Fruit fly (Drosophila melanogaster) whole organism, prepupa: ENCODE data around the gene CG14153.
A peak's percentile ranks its signal among the peaks of the same experiment; 100 is the strongest.

Source experiments
- Blimp-1 ChIP-seq: fragments of 200-800 bp; sonication (Bioruptor generic); optimal IDR thresholded peaks from 3 replicates; lab custom pipeline; 2017; ENCODE audit warnings: missing biosample characterization, missing genetic modification characterization, mild to moderate bottlenecking, moderate library complexity, missing genetic modification reagents
- CG10631 ChIP-seq: fragments of 200-800 bp; sonication (Bioruptor generic); optimal IDR thresholded peaks from 2 replicates; lab custom pipeline; 2016; ENCODE audit warnings: missing biosample characterization, missing genetic modification characterization
- CG11294 ChIP-seq: fragments of 200-800 bp; sonication (Bioruptor generic); IDR thresholded peaks from 2 replicates; pipeline ENCODE4 v1.3.6; 2022; ENCODE audit warnings: missing biosample characterization, missing genetic modification characterization
- CG11762 ChIP-seq: fragments of 200-800 bp; sonication (Bioruptor generic); optimal IDR thresholded peaks from 3 replicates; lab custom pipeline; 2016; ENCODE audit warnings: missing biosample characterization, missing genetic modification characterization; ENCODE audit not compliant: insufficient read depth
- CG11902 ChIP-seq: fragments of 200-800 bp; sonication (Bioruptor generic); optimal IDR thresholded peaks from 3 replicates; lab custom pipeline; 2016; ENCODE audit warnings: missing biosample characterization, missing genetic modification characterization
- CG15336 ChIP-seq: fragments of 200-800 bp; sonication (Bioruptor generic); IDR thresholded peaks from 2 replicates; pipeline ENCODE4 v1.3.6; 2022; ENCODE audit warnings: missing biosample characterization, missing genetic modification characterization
- CG1621 ChIP-seq: fragments of 200-800 bp; sonication (Bioruptor generic); optimal IDR thresholded peaks from 3 replicates; lab custom pipeline; 2018; ENCODE audit warnings: missing biosample characterization, mild to moderate bottlenecking, missing genetic modification characterization
- CG16779 ChIP-seq: fragments of 200-800 bp; sonication (Bioruptor generic); optimal IDR thresholded peaks from 3 replicates; lab custom pipeline; 2017; ENCODE audit warnings: missing biosample characterization, mild to moderate bottlenecking, missing genetic modification characterization
- CG3032 ChIP-seq: fragments of 200-800 bp; optimal IDR thresholded peaks from 2 replicates; lab custom pipeline; 2019; ENCODE audit warnings: missing biosample characterization, mild to moderate bottlenecking, missing genetic modification characterization, moderate library complexity
- CG31627 ChIP-seq: fragments of 200-800 bp; sonication (Bioruptor generic); optimal IDR thresholded peaks from 3 replicates; lab custom pipeline; 2016; ENCODE audit warnings: missing biosample characterization, missing genetic modification characterization
- CG34406 ChIP-seq: fragments of 200-800 bp; sonication (Bioruptor generic); optimal IDR thresholded peaks from 3 replicates; lab custom pipeline; 2016; ENCODE audit warnings: missing biosample characterization, missing genetic modification characterization
- CG3919 ChIP-seq: fragments of 200-800 bp; sonication (Bioruptor generic); optimal IDR thresholded peaks from 3 replicates; lab custom pipeline; 2016; ENCODE audit warnings: missing biosample characterization, missing genetic modification characterization
- CG4318 ChIP-seq: fragments of 200-800 bp; sonication (Bioruptor generic); optimal IDR thresholded peaks from 3 replicates; lab custom pipeline; 2017; ENCODE audit warnings: missing biosample characterization, mild to moderate bottlenecking, missing genetic modification characterization
- CG6163 ChIP-seq: fragments of 200-800 bp; sonication (Bioruptor generic); IDR thresholded peaks from 3 replicates; pipeline ENCODE4 v1.3.6; 2022; ENCODE audit warnings: missing biosample characterization, missing genetic modification characterization
- CG6276 ChIP-seq: fragments of 200-800 bp; sonication (Bioruptor generic); optimal IDR thresholded peaks from 2 replicates; lab custom pipeline; 2017; ENCODE audit warnings: missing biosample characterization, mild to moderate bottlenecking, missing genetic modification characterization
- CG6792 ChIP-seq: fragments of 200-800 bp; sonication (Bioruptor generic); optimal IDR thresholded peaks from 3 replicates; lab custom pipeline; 2016; ENCODE audit warnings: missing biosample characterization, missing genetic modification characterization
- CG6808 ChIP-seq: fragments of 200-800 bp; sonication (Bioruptor generic); optimal IDR thresholded peaks from 3 replicates; lab custom pipeline; 2017; ENCODE audit warnings: missing biosample characterization, missing genetic modification characterization, mild to moderate bottlenecking, moderate library complexity, missing genetic modification reagents
- CG6854 ChIP-seq: fragments of 200-800 bp; sonication (Bioruptor generic); optimal IDR thresholded peaks from 2 replicates; lab custom pipeline; 2017; ENCODE audit warnings: missing biosample characterization, mild to moderate bottlenecking, missing genetic modification characterization
- CG7368 ChIP-seq: fragments of 200-800 bp; sonication (Bioruptor generic); optimal IDR thresholded peaks from 3 replicates; lab custom pipeline; 2016; ENCODE audit warnings: missing biosample characterization, missing genetic modification characterization
- CG8119 ChIP-seq: fragments of 200-800 bp; sonication (Bioruptor generic); IDR thresholded peaks from 3 replicates; pipeline ENCODE4 v1.3.6; 2022; ENCODE audit warnings: missing biosample characterization, missing genetic modification characterization
- CG8319 ChIP-seq: fragments of 200-800 bp; sonication (Bioruptor generic); optimal IDR thresholded peaks from 3 replicates; lab custom pipeline; 2016; ENCODE audit warnings: missing biosample characterization, missing genetic modification characterization
- CG9139 ChIP-seq: fragments of 200-800 bp; sonication (Bioruptor generic); optimal IDR thresholded peaks from 3 replicates; lab custom pipeline; 2017; ENCODE audit warnings: missing biosample characterization, mild to moderate bottlenecking, missing genetic modification characterization
- Eip93F ChIP-seq: fragments of 200-800 bp; sonication (Bioruptor generic); optimal IDR thresholded peaks from 2 replicates; lab custom pipeline; 2016; ENCODE audit warnings: missing biosample characterization, mild to moderate bottlenecking, missing genetic modification characterization
- Ets21C ChIP-seq: fragments of 200-800 bp; sonication (Bioruptor generic); optimal IDR thresholded peaks from 3 replicates; lab custom pipeline; 2016; ENCODE audit warnings: missing biosample characterization, missing genetic modification characterization
- Ets96B ChIP-seq: fragments of 200-800 bp; optimal IDR thresholded peaks from 2 replicates; lab custom pipeline; 2019; ENCODE audit warnings: missing biosample characterization, mild to moderate bottlenecking, missing genetic modification characterization, moderate library complexity
- Hr39 ChIP-seq: fragments of 200-800 bp; sonication (Bioruptor generic); optimal IDR thresholded peaks from 2 replicates; lab custom pipeline; 2016; ENCODE audit warnings: missing biosample characterization, missing genetic modification characterization
- Hr4 ChIP-seq: fragments of 200-800 bp; sonication (Bioruptor generic); optimal IDR thresholded peaks from 3 replicates; lab custom pipeline; 2016; ENCODE audit warnings: missing biosample characterization, missing genetic modification characterization
- Lpt ChIP-seq: fragments of 200-800 bp; sonication (Bioruptor generic); optimal IDR thresholded peaks from 3 replicates; lab custom pipeline; 2016; ENCODE audit warnings: missing biosample characterization, missing genetic modification characterization
- Met ChIP-seq: fragments of 200-800 bp; sonication (Bioruptor generic); optimal IDR thresholded peaks from 3 replicates; lab custom pipeline; 2016; ENCODE audit warnings: missing biosample characterization, missing genetic modification characterization
- Smox ChIP-seq: fragments of 200-800 bp; sonication (Bioruptor generic); optimal IDR thresholded peaks from 3 replicates; lab custom pipeline; 2016; ENCODE audit warnings: missing biosample characterization, missing genetic modification characterization
- Sox15 ChIP-seq: fragments of 200-800 bp; sonication (Bioruptor generic); optimal IDR thresholded peaks from 3 replicates; lab custom pipeline; 2016; ENCODE audit warnings: missing biosample characterization, missing genetic modification characterization
- acj6 ChIP-seq: fragments of 200-800 bp; sonication (Bioruptor generic); optimal IDR thresholded peaks from 3 replicates; lab custom pipeline; 2016; ENCODE audit warnings: missing biosample characterization, missing genetic modification characterization
- dac ChIP-seq: fragments of 200-800 bp; sonication (Bioruptor generic); optimal IDR thresholded peaks from 2 replicates; lab custom pipeline; 2017; ENCODE audit warnings: missing biosample characterization, mild to moderate bottlenecking, missing genetic modification characterization
- dsx ChIP-seq: fragments of 200-800 bp; optimal IDR thresholded peaks from 3 replicates; lab custom pipeline; 2019; ENCODE audit warnings: missing biosample characterization, mild to moderate bottlenecking, missing genetic modification characterization, moderate library complexity; ENCODE audit not compliant: poor library complexity, severe bottlenecking
- eg ChIP-seq: fragments of 200-800 bp; sonication (Bioruptor generic); IDR thresholded peaks from 3 replicates; pipeline ENCODE4 v1.3.6; 2022; ENCODE audit warnings: missing biosample characterization, missing genetic modification characterization
- esn ChIP-seq: fragments of 200-800 bp; sonication (Bioruptor generic); optimal IDR thresholded peaks from 2 replicates; lab custom pipeline; 2016; ENCODE audit warnings: missing biosample characterization, mild to moderate bottlenecking, missing genetic modification characterization, moderate library complexity
- fd85E ChIP-seq: fragments of 200-800 bp; sonication (Bioruptor generic); optimal IDR thresholded peaks from 3 replicates; lab custom pipeline; 2016; ENCODE audit warnings: missing biosample characterization, missing genetic modification characterization
- fkh ChIP-seq: fragments of 200-800 bp; sonication (Bioruptor generic); optimal IDR thresholded peaks from 3 replicates; lab custom pipeline; 2017; ENCODE audit warnings: missing biosample characterization, mild to moderate bottlenecking, missing genetic modification characterization, moderate library complexity
- pdm3 ChIP-seq: fragments of 200-800 bp; sonication (Bioruptor generic); optimal IDR thresholded peaks from 3 replicates; lab custom pipeline; 2016; ENCODE audit warnings: missing biosample characterization, missing genetic modification characterization
- salr ChIP-seq, 2 experiments: fragments of 200-800 bp; sonication (Bioruptor generic); optimal IDR thresholded peaks; 3 replicates each; lab custom pipeline; 2016 to 2018; ENCODE audit warnings: missing biosample characterization in 2 of 2, missing genetic modification characterization in 2 of 2, mild to moderate bottlenecking in 1 of 2
- spab ChIP-seq: fragments of 200-800 bp; sonication (Bioruptor generic); optimal IDR thresholded peaks from 2 replicates; lab custom pipeline; 2017; ENCODE audit warnings: missing biosample characterization, mild to moderate bottlenecking, missing genetic modification characterization, missing genetic modification reagents
- ss ChIP-seq, 2 experiments: fragments of 200-800 bp; sonication (Bioruptor generic); optimal IDR thresholded peaks; 2 replicates in 1 of 2; 3 replicates in 1 of 2; lab custom pipeline; 2017 to 2018; ENCODE audit warnings: mild to moderate bottlenecking in 2 of 2, missing biosample characterization in 2 of 2, missing genetic modification characterization in 2 of 2, moderate library complexity in 1 of 2
- svp ChIP-seq: fragments of 200-800 bp; sonication (Bioruptor generic); peaks from one replicate; lab custom pipeline; 2016; ENCODE audit warnings: missing biosample characterization, missing genetic modification characterization
- topi ChIP-seq: fragments of 200-800 bp; sonication (Bioruptor generic); optimal IDR thresholded peaks from 3 replicates; lab custom pipeline; 2016; ENCODE audit warnings: missing biosample characterization, missing genetic modification characterization

The CG14153 gene

dm6 chr3L:10674145-10674547, 30.8 kb downstream of the CG14153 start:
- TF ChIP-seq CG6854 = peak; percentile 21
- peak; percentile 33 to 39 for TF ChIP-seq ss (GFP tag; optimal IDR thresholded peaks at IDR 0.05; lab: Kevin White, UChicago)
- TF ChIP-seq CG6163 (GFP tag; lab: Robert Waterston, UW) = peak; percentile 40; the same call in 1 of the 3 replicates
- TF ChIP-seq CG15336 (GFP tag; lab: Robert Waterston, UW) = no peak
- no peak for TF ChIP-seq Eip93F (GFP tag; lab: Kevin White, UChicago)
- no peak for TF ChIP-seq esn (GFP tag; lab: Kevin White, UChicago)
- TF ChIP-seq fkh (GFP tag; lab: Kevin White, UChicago) = peak; percentile 20
- peak; percentile 64 for TF ChIP-seq svp (GFP tag; lab: Kevin White, UChicago)
- TF ChIP-seq Lpt (GFP tag; lab: Kevin White, UChicago) = no peak
- no peak for TF ChIP-seq eg (GFP tag; lab: Robert Waterston, UW)
- no peak for TF ChIP-seq CG10631 (GFP tag; lab: Kevin White, UChicago)
- peak; percentile 5 for TF ChIP-seq Met
- TF ChIP-seq CG8319 = no peak
- TF ChIP-seq CG34406 (GFP tag; lab: Kevin White, UChicago) = no peak
- TF ChIP-seq dsx (GFP tag; lab: Kevin White, UChicago) = peak; percentile 3
- TF ChIP-seq Hr39 = no peak
- no peak for TF ChIP-seq CG3919
- TF ChIP-seq spab = no peak

DNA sequence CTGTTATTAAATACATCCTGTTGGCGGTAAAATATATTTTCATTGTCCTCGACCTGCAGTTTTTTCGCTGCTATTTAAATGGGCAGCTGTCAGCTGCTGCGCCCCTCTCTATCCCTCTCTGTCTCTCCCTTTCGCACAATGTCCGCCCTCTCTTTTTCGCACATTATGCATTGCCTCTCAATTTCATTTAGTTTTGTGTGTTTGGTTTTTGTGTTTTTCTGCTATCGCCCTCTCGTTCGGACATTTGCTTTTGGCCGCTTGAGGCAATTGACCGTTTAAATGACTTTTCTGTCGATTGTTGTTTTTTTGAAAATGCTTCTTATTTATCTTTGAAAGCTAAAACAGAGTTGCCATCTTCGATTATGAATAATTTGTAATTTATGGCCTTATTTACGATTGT, 31.6 kb downstream of the CG14153 start:
- TF ChIP-seq CG7368 (no peak), ss (GFP tag; optimal IDR thresholded peaks at IDR 0.05; lab: Kevin White, UChicago) (no peak)

- peak; percentile 9 for TF ChIP-seq CG10631 (GFP tag; lab: Kevin White, UChicago)
- peak; percentile 33 for TF ChIP-seq Hr4
- no peak for TF ChIP-seq Sox15
- no peak for TF ChIP-seq CG31627 (GFP tag; lab: Kevin White, UChicago)
- peak; percentile 67 for TF ChIP-seq CG3032
- peak; percentile 87 for TF ChIP-seq CG6276 (GFP tag; lab: Kevin White, UChicago)
- TF ChIP-seq pdm3 = peak; percentile 19
- peak; percentile 76 for TF ChIP-seq CG16779
- TF ChIP-seq CG6808 = peak; percentile 86
- no peak for TF ChIP-seq Ets21C (GFP tag; lab: Kevin White, UChicago)
- peak; percentile 90 for TF ChIP-seq eg (GFP tag; lab: Robert Waterston, UW)
- no peak; the same call in 1 of the 2 replicates for TF ChIP-seq CG11294 (GFP tag; lab: Robert Waterston, UW)
- TF ChIP-seq CG8119 (GFP tag; lab: Robert Waterston, UW) = peak; percentile 88
- TF ChIP-seq Lpt (GFP tag; lab: Kevin White, UChicago) = peak; percentile 62
- peak; percentile 74 for TF ChIP-seq spab
- TF ChIP-seq CG8319 = peak; percentile 34
- no peak for TF ChIP-seq dac (GFP tag; lab: Kevin White, UChicago)
- peak; percentile 37 for TF ChIP-seq fd85E (GFP tag; lab: Kevin White, UChicago)
- peak; percentile 90 for TF ChIP-seq CG9139
- TF ChIP-seq CG4318 (GFP tag; lab: Kevin White, UChicago) = no peak
- peak; percentile 25 for TF ChIP-seq CG11762
- TF ChIP-seq esn (GFP tag; lab: Kevin White, UChicago) = peak; percentile 23
- peak; percentile 26 for TF ChIP-seq Blimp-1 (GFP tag; lab: Kevin White, UChicago)
- TF ChIP-seq Smox (GFP tag; lab: Kevin White, UChicago) = peak; percentile 2
- peak; percentile 92 to 94 for TF ChIP-seq ss (GFP tag; optimal IDR thresholded peaks at IDR 0.05; lab: Kevin White, UChicago)
- TF ChIP-seq Ets96B (tag; lab: Kevin White, UChicago) = peak; percentile 53
- TF ChIP-seq topi (GFP tag; lab: Kevin White, UChicago) = peak; percentile 11
- no peak for TF ChIP-seq CG11902 (GFP tag; lab: Kevin White, UChicago)
- peak; percentile 17 for TF ChIP-seq CG6792 (GFP tag; lab: Kevin White, UChicago)
- TF ChIP-seq dsx (GFP tag; lab: Kevin White, UChicago) = peak; percentile 68
- TF ChIP-seq CG3919 = peak; percentile 48
- TF ChIP-seq salr (GFP tag; optimal IDR thresholded peaks at IDR 0.05; lab: Kevin White, UChicago) = peak in 1 of 2 experiments; percentile 42
- peak; percentile 24 for TF ChIP-seq CG7368
- TF ChIP-seq CG1621 (tag; lab: Kevin White, UChicago) = peak; percentile 51
- peak; percentile 26 for TF ChIP-seq acj6 (GFP tag; lab: Kevin White, UChicago)
- peak; percentile 73 for TF ChIP-seq CG15336 (GFP tag; lab: Robert Waterston, UW)
- TF ChIP-seq fkh (GFP tag; lab: Kevin White, UChicago) = peak; percentile 30
Observed at dm6 chr3L:10675635-10676393, 32.5 kb downstream of the CG14153 start.
